1 fruit fly cellular context compared by ENCODE assay signal in genomic region chr3L:20395257-20395909, dm6.
TF ChIP-seq lines count a peak whose summit lies in the region.

No protein-coding gene starts in this region.

TF ChIP-seq in whole organism, embryonic, 481 proteins besides CTCF, POLR2A, EP300 and RAD21 (continued from another document):
- TF ChIP-seq ind (GFP tag; optimal IDR thresholded peaks at IDR 0.05; lab: Kevin White, UChicago), result peak; percentile 55
- TF ChIP-seq Rx (GFP tag; IDR thresholded peaks at IDR 0.05; lab: Robert Waterston, UW), result no peak
- no peak for TF ChIP-seq Side (GFP tag; optimal IDR thresholded peaks at IDR 0.05; lab: Kevin White, UChicago)
